Fruit fly (Drosophila melanogaster): Measurements from ENCODE around the gene CG32847.

Gene CG32847

DNA sequence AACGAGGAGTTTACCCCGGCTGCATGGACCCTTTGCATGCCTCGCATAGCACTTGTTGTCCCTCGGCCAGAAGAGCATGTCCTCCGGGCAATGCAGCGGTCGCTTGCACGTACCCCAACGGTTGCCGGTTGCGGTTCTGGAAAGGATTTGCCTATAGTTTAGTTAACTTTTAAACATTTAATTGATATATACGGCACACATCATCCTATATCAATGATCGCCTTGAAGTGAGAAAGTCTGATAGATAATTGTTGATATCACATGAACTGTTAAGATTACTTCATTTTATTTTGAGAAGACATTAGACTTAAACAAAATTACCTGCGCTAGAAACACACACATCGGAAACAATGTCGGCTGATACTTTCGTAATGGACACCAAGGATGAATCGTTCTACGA lies at the start of gene CG32847:
Gene CG32847 (plus strand): TSS at position 301 of the 400 bp plus-strand sequence.
- TF ChIP-seq h (optimal IDR thresholded peaks at IDR 0.05), result no peak
- no peak for TF ChIP-seq Sin3A (optimal IDR thresholded peaks at IDR 0.05)
- TF ChIP-seq insv (optimal IDR thresholded peaks at IDR 0.05), result no peak
- TF ChIP-seq psq (optimal IDR thresholded peaks at IDR 0.05), result no peak
- TF ChIP-seq ttk (optimal IDR thresholded peaks at IDR 0.05), result no peak
- no peak for TF ChIP-seq Myc (optimal IDR thresholded peaks at IDR 0.05)

DNA sequence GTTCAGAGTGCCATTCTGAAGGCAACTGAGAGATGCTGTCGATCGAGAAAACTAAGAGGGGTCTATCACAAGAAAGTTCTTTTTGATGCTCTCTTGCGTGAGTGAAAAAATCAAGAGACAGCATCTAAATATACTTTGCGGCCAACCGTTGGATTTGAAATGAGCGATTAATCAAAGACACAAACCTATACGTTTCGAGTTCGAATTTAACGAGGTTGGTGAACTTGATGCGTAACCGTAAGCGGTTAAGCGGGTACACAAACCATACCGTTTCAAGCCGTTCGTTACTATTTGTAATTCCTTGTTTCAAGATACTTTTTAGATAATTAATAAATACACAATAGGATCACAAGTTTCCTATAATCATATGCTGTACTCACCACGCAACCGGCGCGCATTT lies 49.2 kb upstream of the CG32847 start:
- no peak for TF ChIP-seq insv (optimal IDR thresholded peaks at IDR 0.05)
- TF ChIP-seq Sin3A (optimal IDR thresholded peaks at IDR 0.05), result no peak
- no peak for TF ChIP-seq ttk (optimal IDR thresholded peaks at IDR 0.05)
- no peak for TF ChIP-seq h (optimal IDR thresholded peaks at IDR 0.05)
- no peak for TF ChIP-seq psq (optimal IDR thresholded peaks at IDR 0.05)
- TF ChIP-seq Myc (optimal IDR thresholded peaks at IDR 0.05), result no peak

DNA sequence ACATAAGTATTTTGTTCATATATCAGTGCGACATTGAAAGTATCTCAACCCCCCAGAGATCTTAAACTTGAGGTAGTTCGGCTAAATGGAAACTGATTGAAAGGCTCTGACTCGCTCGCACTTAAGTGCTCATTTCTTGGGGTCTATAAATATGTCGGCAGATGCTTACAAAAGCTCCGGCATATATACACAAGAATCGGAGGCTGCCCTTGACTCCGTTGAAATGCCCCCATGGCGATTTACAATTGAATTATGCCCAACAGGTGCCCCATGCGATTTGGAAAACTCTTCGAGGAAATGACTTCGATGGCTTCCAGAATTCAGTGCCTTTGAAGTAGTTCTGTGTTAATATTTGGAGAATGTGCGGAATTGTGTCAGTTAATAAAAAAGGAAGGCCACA lies 47.7 kb upstream of the CG32847 start:
- TF ChIP-seq Sin3A (optimal IDR thresholded peaks at IDR 0.05), result no peak
- TF ChIP-seq Myc (optimal IDR thresholded peaks at IDR 0.05), result no peak
- no peak for TF ChIP-seq psq (optimal IDR thresholded peaks at IDR 0.05)
- no peak for TF ChIP-seq h (optimal IDR thresholded peaks at IDR 0.05)
- TF ChIP-seq insv (optimal IDR thresholded peaks at IDR 0.05), result no peak
- no peak for TF ChIP-seq ttk (optimal IDR thresholded peaks at IDR 0.05)

DNA sequence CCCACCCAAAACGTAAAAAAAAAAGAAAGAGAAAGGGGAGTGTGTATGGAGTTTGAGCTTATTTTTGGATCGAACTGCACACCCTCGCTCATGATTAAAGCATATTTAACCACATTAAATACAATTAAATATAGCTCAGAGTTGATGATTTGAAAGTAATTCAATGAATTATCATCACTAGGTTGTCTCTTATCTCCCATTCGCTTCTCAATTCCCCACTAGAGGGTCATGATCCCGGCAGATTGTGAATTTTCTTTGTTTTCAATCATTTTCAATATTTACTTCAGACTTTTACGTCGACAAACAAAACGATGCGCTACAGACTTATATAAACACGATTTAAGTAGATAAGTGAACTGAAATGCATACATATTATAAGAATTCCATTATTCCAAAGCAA lies 45.0 kb upstream of the CG32847 start:
- TF ChIP-seq Sin3A (optimal IDR thresholded peaks at IDR 0.05) (no peak), insv (optimal IDR thresholded peaks at IDR 0.05) (no peak), psq (optimal IDR thresholded peaks at IDR 0.05) (no peak), h (optimal IDR thresholded peaks at IDR 0.05) (no peak), ttk (optimal IDR thresholded peaks at IDR 0.05) (no peak), Myc (optimal IDR thresholded peaks at IDR 0.05) (no peak)

DNA sequence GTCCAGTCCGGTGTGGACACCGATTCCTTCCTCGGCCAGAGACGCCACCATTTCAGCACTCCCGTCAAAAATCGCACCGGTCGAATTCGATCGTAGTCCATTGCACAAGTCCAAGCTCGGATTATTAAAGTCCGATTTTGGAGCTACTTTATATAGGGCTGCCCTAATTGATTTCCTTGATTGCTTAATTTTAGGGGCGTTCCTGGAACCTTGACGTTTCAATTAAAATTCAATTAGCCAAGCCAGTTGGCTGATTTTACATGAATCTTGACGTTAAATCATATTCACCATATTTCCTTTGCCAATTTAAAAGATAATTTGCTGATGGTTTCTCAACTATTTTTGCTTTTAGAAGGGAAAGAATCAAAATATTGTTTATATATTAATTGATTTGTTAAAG lies 43.0 kb upstream of the CG32847 start, which contains the start of gene Or71a:
Gene Or71a (minus strand): TSS at position 101 of the 400 bp plus-strand sequence.
- TF ChIP-seq Myc (optimal IDR thresholded peaks at IDR 0.05) (no peak), psq (optimal IDR thresholded peaks at IDR 0.05) (no peak), h (optimal IDR thresholded peaks at IDR 0.05) (no peak), ttk (optimal IDR thresholded peaks at IDR 0.05) (no peak)

DNA sequence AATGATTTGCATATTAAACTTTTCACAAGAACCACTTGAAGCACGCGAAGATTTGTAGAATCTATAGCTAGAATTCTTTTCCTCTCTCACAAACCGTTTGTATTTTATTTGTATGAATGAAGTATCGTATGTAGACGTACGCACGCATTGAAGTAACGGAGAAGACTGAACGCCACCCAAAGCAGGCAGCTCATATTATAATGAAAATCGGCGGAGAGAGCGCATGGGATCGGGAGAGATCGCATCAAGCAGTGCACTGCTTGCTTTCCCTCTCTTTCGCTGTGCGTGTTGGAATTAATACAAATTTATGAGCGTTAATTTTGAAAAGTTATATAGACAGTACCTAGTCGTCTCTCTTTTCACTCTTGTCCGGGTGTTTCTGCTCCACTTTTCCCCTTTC lies 42.1 kb upstream of the CG32847 start:
- TF ChIP-seq Sin3A (optimal IDR thresholded peaks at IDR 0.05) (no peak), h (optimal IDR thresholded peaks at IDR 0.05) (no peak), Myc (optimal IDR thresholded peaks at IDR 0.05) (no peak), ttk (optimal IDR thresholded peaks at IDR 0.05) (no peak), psq (optimal IDR thresholded peaks at IDR 0.05) (no peak), insv (optimal IDR thresholded peaks at IDR 0.05) (no peak)

DNA sequence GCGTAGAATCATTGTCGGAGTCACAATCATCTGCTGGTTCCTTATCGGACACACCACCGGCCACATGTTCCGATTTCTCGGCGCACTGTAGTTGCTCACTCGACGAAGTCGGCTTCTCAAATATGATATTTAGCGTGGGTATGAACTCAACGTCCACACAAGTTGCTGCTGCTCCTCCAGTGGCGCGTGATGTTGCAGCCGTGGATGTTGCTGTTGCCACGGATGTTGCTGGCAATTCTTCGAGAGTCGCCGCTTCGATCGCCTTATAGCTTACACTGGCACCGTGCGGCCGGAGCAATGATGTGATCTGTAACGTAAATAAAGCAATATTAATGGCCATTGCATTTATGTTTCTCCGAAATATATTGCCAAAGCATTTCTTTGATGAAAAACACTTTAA lies 37.1 kb upstream of the CG32847 start:
- TF ChIP-seq ttk (optimal IDR thresholded peaks at IDR 0.05) (no peak), Myc (optimal IDR thresholded peaks at IDR 0.05) (no peak), psq (optimal IDR thresholded peaks at IDR 0.05) (no peak)

DNA sequence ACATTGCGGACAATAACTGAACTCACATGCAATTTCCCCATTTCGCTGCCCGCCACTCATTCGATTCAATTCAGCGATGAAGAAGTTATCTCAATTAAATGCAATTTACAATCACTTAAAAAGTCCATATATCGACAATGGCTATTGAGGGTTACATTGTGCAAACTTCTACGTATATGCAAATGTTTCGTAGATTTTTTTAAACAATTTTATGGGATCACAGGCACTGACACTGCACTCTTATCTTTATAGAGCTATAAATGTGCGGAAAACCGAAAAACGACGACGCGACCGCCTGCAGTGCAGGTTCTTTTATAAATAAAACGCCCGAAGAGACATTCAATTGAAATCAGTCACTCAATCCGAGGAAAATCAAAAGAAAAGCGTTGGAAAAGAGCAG lies 33.1 kb upstream of the CG32847 start:
- no peak for TF ChIP-seq insv (optimal IDR thresholded peaks at IDR 0.05)
- no peak for TF ChIP-seq Myc (optimal IDR thresholded peaks at IDR 0.05)
- no peak for TF ChIP-seq Sin3A (optimal IDR thresholded peaks at IDR 0.05)
- no peak for TF ChIP-seq h (optimal IDR thresholded peaks at IDR 0.05)
- no peak for TF ChIP-seq psq (optimal IDR thresholded peaks at IDR 0.05)
- no peak for TF ChIP-seq ttk (optimal IDR thresholded peaks at IDR 0.05)

DNA sequence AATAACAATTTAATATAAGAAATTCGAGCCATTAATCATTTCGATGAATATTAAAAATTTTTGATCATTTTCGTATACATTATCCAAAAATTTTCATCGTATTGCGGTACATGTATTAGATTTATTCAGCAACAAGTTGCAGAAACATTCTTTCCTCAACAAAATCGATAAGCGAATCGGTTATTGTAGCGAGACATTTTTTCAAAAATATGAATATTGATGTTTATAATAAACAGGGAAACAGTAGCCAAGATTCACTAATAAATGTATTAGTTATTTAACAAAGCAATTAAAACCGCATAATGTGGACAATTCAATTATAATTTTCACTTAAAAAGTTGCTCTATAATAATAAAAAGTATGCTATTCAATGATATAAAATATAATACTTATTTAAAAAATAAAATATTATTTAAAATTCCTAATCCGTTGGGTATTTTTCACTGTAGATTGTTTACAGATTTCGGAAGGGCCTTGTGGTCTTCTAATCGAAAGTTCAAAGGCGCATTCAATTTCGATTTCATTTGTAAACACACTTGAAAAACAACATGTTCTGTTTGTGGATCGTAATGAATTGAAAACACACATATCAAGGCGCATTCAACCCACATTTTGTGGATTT lies 32.2 kb upstream of the CG32847 start:
- no peak for TF ChIP-seq h (optimal IDR thresholded peaks at IDR 0.05)

DNA sequence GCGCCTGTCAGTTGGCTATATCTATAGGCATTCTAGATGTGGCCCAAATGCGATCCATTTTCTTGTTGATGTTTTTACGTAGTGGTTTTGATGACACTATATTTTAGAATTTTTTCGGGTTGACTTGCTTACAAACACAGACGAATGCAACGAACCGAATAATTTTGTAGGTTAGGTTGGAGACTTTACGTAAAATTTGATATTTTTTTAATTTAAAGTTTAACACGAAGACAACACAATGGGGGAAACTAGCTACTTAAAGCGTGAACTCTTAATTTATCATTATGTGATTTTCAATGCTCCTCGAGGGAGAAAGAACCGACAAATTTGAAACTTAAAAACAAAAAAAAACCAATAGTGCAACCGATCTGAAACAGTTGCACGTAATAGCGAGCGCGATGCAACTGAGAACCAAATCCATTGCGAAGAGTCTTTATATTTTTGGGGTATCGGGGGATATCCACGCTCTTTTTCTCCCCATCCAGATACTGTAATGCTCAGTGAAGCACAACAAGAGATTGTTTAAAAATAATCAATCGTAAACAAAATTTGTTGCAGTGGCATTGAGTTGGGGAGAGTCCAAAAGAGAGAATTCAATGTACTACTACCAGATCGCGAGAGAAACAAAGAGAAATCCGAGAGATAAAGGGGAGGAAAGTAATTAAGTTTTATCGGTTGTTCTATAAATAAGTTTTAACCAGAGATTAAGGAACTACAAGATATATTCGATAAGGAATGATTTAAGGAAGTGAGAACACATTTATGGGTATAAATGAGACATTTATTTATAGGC lies 31.3 kb upstream of the CG32847 start:
- TF ChIP-seq ttk (optimal IDR thresholded peaks at IDR 0.05) (no peak), psq (optimal IDR thresholded peaks at IDR 0.05) (no peak), insv (optimal IDR thresholded peaks at IDR 0.05) (no peak), Myc (optimal IDR thresholded peaks at IDR 0.05) (no peak), Sin3A (optimal IDR thresholded peaks at IDR 0.05) (no peak), h (optimal IDR thresholded peaks at IDR 0.05) (no peak)

DNA sequence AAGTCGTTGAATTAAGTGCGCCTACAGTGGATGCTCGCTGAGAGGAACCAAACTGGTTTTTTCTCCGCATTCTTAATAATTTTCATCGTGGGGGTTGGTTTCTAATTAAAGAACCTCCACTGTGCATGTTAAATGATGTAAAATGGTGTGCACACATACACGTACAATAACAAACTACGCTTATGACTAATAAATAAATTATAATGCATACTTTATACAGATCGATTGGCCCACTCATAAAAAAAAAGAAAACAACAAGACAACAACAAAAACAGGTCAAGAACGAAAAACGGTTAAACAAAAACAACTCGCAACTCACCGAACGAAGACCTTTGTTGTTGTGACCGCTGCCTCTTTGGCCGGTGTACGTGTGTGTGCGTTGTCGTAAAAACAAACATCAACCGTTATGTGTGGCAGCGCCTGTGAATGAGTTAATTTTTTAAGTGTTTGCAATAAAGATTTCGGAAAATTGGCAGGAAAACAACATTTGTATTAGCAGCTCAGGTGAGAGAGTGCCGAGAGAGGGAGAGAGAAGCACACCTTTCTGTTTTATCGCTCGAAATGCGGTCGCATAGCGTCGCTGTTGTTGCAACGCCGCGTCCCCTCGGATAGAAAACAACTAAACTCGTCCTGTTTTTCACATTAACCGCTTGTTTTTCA lies 27.3 kb upstream of the CG32847 start:
- TF ChIP-seq Myc (optimal IDR thresholded peaks at IDR 0.05), result no peak
- no peak for TF ChIP-seq insv (optimal IDR thresholded peaks at IDR 0.05)

DNA sequence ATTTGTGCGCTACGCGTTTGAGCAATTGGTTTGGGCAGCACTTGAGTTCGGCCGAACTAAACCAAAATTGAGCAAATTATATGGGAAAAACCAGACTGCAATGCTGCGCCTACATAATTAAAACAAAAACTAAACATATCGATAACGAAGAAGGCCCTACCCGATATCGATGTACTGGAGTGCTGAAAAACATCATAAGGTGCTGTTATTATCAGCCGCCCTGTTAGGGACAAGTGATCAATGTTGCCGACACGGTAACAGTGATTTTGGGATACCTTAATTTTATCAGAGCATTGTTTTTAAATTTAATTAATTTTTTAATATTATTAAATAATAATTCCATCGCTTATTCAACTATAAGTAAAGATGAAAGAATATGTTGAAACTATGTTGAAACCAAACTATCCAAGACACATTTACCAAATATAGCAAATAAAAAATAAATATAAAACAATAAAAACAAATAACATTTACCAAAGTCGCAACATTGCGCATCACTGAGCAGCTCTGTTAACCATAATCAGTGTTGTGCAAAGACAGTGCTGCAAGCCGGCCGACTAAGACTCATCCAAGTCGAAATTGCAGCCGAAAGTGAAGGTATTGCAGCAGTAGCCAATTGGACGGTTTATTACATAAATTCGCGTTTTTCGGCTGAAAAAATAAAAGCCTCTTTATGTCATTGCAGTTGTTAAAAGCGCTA lies 26.6 kb upstream of the CG32847 start, which contains the start of the genes sstn, Plp and GlyRS:
Gene sstn (minus strand): TSS at position 131 of the 700 bp plus-strand sequence.
Gene Plp (minus strand): TSS at position 136 of the 700 bp plus-strand sequence.
Gene GlyRS (plus strand): TSS at position 554 of the 700 bp plus-strand sequence.
- TF ChIP-seq Myc (optimal IDR thresholded peaks at IDR 0.05) (no peak), psq (optimal IDR thresholded peaks at IDR 0.05) (no peak), insv (optimal IDR thresholded peaks at IDR 0.05) (no peak), ttk (optimal IDR thresholded peaks at IDR 0.05) (no peak), h (optimal IDR thresholded peaks at IDR 0.05) (no peak), Sin3A (optimal IDR thresholded peaks at IDR 0.05) (no peak)

Measured in Kc167 (cell line).